Fruit fly (Drosophila melanogaster) whole organism, pupa: Measurements from ENCODE around the gene Jon99Fii.

Experiments used
- CG10348 ChIP-seq: fragments of 200-800 bp; sonication (Bioruptor generic); IDR thresholded peaks from 2 replicates; pipeline ENCODE4 v1.3.6; 2022; ENCODE audit warnings: missing biosample characterization, missing genetic modification characterization
- CG12605 ChIP-seq: fragments of 200-800 bp; sonication (Bioruptor generic); IDR thresholded peaks from 2 replicates; pipeline ENCODE4 v1.3.6; 2022; ENCODE audit warnings: missing biosample characterization, missing genetic modification characterization
- CG13204 ChIP-seq: fragments of 200-800 bp; sonication (Bioruptor generic); optimal IDR thresholded peaks from 2 replicates; lab custom pipeline; 2018; ENCODE audit warnings: missing biosample characterization, mild to moderate bottlenecking, missing genetic modification characterization, moderate library complexity
- CG14655 ChIP-seq: fragments of 200-800 bp; sonication (Bioruptor generic); optimal IDR thresholded peaks from 3 replicates; lab custom pipeline; 2017; ENCODE audit warnings: mild to moderate bottlenecking, missing biosample characterization, missing genetic modification reagents, missing genetic modification characterization
- CG15710 ChIP-seq: fragments of 200-800 bp; sonication (Bioruptor generic); optimal IDR thresholded peaks from 2 replicates; lab custom pipeline; 2018; ENCODE audit warnings: missing biosample characterization, mild to moderate bottlenecking, missing genetic modification characterization, moderate library complexity
- CG17806 ChIP-seq: fragments of 200-800 bp; sonication (Bioruptor generic); optimal IDR thresholded peaks from 2 replicates; lab custom pipeline; 2018; ENCODE audit warnings: missing biosample characterization, mild to moderate bottlenecking, missing genetic modification characterization, moderate library complexity
- CG32121 ChIP-seq: fragments of 200-800 bp; sonication (Bioruptor generic); IDR thresholded peaks from 2 replicates; pipeline ENCODE4 v1.3.6; 2022; ENCODE audit warnings: missing biosample characterization, missing genetic modification characterization
- CG34367 ChIP-seq: fragments of 200-800 bp; sonication (Bioruptor generic); optimal IDR thresholded peaks from 2 replicates; lab custom pipeline; 2018; ENCODE audit warnings: missing biosample characterization, mild to moderate bottlenecking, missing genetic modification characterization
- CG4496 ChIP-seq: fragments of 200-800 bp; sonication (Bioruptor generic); IDR thresholded peaks from 3 replicates; pipeline ENCODE4 v1.3.6; 2022; ENCODE audit warnings: missing biosample characterization, missing genetic modification characterization
- CG8159 ChIP-seq: fragments of 200-800 bp; sonication (Bioruptor generic); optimal IDR thresholded peaks from 3 replicates; lab custom pipeline; 2018; ENCODE audit warnings: missing biosample characterization, mild to moderate bottlenecking, missing genetic modification characterization, moderate library complexity
- CG8301 ChIP-seq: fragments of 200-800 bp; sonication (Bioruptor generic); optimal IDR thresholded peaks from 2 replicates; lab custom pipeline; 2018; ENCODE audit warnings: missing biosample characterization, mild to moderate bottlenecking, missing genetic modification characterization
- CG9948 ChIP-seq: fragments of 200-800 bp; sonication (Bioruptor generic); optimal IDR thresholded peaks from 2 replicates; lab custom pipeline; 2018; ENCODE audit warnings: missing biosample characterization, mild to moderate bottlenecking, missing genetic modification characterization, moderate library complexity
- D1 ChIP-seq: fragments of 200-800 bp; sonication (Bioruptor generic); optimal IDR thresholded peaks from 2 replicates; lab custom pipeline; 2018; ENCODE audit warnings: missing biosample characterization, mild to moderate bottlenecking, missing genetic modification characterization, moderate library complexity
- EcR ChIP-seq: fragments of 200-800 bp; sonication (Bioruptor generic); optimal IDR thresholded peaks from 3 replicates; lab custom pipeline; 2019; ENCODE audit warnings: missing biosample characterization, missing genetic modification characterization, mild to moderate bottlenecking, moderate library complexity, missing genetic modification reagents
- Ets98B ChIP-seq: fragments of 200-800 bp; sonication (Bioruptor generic); IDR thresholded peaks from 2 replicates; pipeline ENCODE4 v1.3.6; 2022; ENCODE audit warnings: missing biosample characterization, missing genetic modification characterization
- Pif1A ChIP-seq: fragments of 200-800 bp; sonication (Bioruptor generic); optimal IDR thresholded peaks from 3 replicates; lab custom pipeline; 2016; ENCODE audit warnings: missing biosample characterization, missing genetic modification characterization
- Pif1B ChIP-seq: fragments of 200-800 bp; sonication (Bioruptor generic); optimal IDR thresholded peaks from 3 replicates; lab custom pipeline; 2016; ENCODE audit warnings: missing biosample characterization, missing genetic modification characterization
- Snoo ChIP-seq: fragments of 200-800 bp; sonication (Bioruptor generic); optimal IDR thresholded peaks from 3 replicates; lab custom pipeline; 2017; ENCODE audit warnings: missing biosample characterization, mild to moderate bottlenecking, missing genetic modification characterization, inconsistent platforms
- fd96Ca ChIP-seq: fragments of 200-800 bp; sonication (Bioruptor generic); IDR thresholded peaks from 3 replicates; pipeline ENCODE4 v1.3.6; 2022; ENCODE audit warnings: missing biosample characterization, missing genetic modification characterization
- gl ChIP-seq: fragments of 200-800 bp; sonication (Bioruptor generic); optimal IDR thresholded peaks from 2 replicates; lab custom pipeline; 2018; ENCODE audit warnings: missing biosample characterization, mild to moderate bottlenecking, missing genetic modification characterization
- rn ChIP-seq: fragments of 200-800 bp; sonication (Bioruptor generic); IDR thresholded peaks from 2 replicates; pipeline ENCODE4 v1.3.6; 2022; ENCODE audit warnings: missing biosample characterization, missing genetic modification characterization

The Jon99Fii gene

dm6 chr3R:30488663-30489062, 935 bp upstream of the Jon99Fii start, which contains the start of gene Jon99Fi:
Gene Jon99Fi, plus strand, starts transcription at chr3R:30488963.
- TF ChIP-seq CG8301 (no peak), Ets98B (GFP tag; lab: Robert Waterston, UW) (no peak)
- TF ChIP-seq, all 21 proteins: peak for 0

- no peak for TF ChIP-seq gl (tag; lab: Kevin White, UChicago)
- no peak for TF ChIP-seq CG34367
- TF ChIP-seq Snoo (tag; lab: Kevin White, UChicago): no peak
- no peak for TF ChIP-seq D1
- TF ChIP-seq rn (GFP tag; lab: Robert Waterston, UW): no peak
- TF ChIP-seq CG8301: no peak
Measured at dm6 chr3R:30476367-30476766, 11.4 kb downstream of the Jon99Fii start, which contains the start of gene spdo. Gene spdo, plus strand, starts transcription at chr3R:30476684.

- TF ChIP-seq CG10348 (GFP tag; lab: Robert Waterston, UW): no peak
- no peak for TF ChIP-seq CG14655
- no peak for TF ChIP-seq fd96Ca (GFP tag; lab: Robert Waterston, UW)
- TF ChIP-seq CG13204 (GFP tag; lab: Kevin White, UChicago): no peak
- TF ChIP-seq Ets98B (GFP tag; lab: Robert Waterston, UW): no peak
- no peak for TF ChIP-seq gl (tag; lab: Kevin White, UChicago)
Measured at dm6 chr3R:30475910-30476309, 11.8 kb downstream of the Jon99Fii start.

- TF ChIP-seq Snoo (tag; lab: Kevin White, UChicago): no peak
- TF ChIP-seq Pif1A (GFP tag; lab: Kevin White, UChicago): no peak
- no peak for TF ChIP-seq rn (GFP tag; lab: Robert Waterston, UW)
- TF ChIP-seq fd96Ca (GFP tag; lab: Robert Waterston, UW): no peak
- no peak for TF ChIP-seq CG15710 (tag; lab: Kevin White, UChicago)
- TF ChIP-seq EcR (GFP tag; lab: Kevin White, UChicago): no peak
- TF ChIP-seq Ets98B (GFP tag; lab: Robert Waterston, UW): no peak
- no peak for TF ChIP-seq CG10348 (GFP tag; lab: Robert Waterston, UW)
- TF ChIP-seq Pif1B: no peak
- TF ChIP-seq CG34367: no peak
- TF ChIP-seq CG17806: no peak
- no peak for TF ChIP-seq CG14655
- no peak for TF ChIP-seq CG13204 (GFP tag; lab: Kevin White, UChicago)
- no peak for TF ChIP-seq CG12605 (GFP tag; lab: Robert Waterston, UW)
- TF ChIP-seq D1: no peak
- TF ChIP-seq gl (tag; lab: Kevin White, UChicago): no peak
Measured at dm6 chr3R:30474667-30475213, 13.0 kb downstream of the Jon99Fii start.

dm6 chr3R:30472331-30472730, 15.4 kb downstream of the Jon99Fii start:
- TF ChIP-seq EcR (GFP tag; lab: Kevin White, UChicago) (peak; percentile 59), D1 (no peak)

dm6 chr3R:30470690-30471089, 17.0 kb downstream of the Jon99Fii start:
- TF ChIP-seq Pif1B: no peak
- no peak for TF ChIP-seq CG17806
- no peak for TF ChIP-seq D1
- no peak for TF ChIP-seq CG32121 (GFP tag; lab: Robert Waterston, UW)
- TF ChIP-seq CG13204 (GFP tag; lab: Kevin White, UChicago): no peak
- no peak for TF ChIP-seq CG10348 (GFP tag; lab: Robert Waterston, UW)
- TF ChIP-seq CG8159 (tag; lab: Kevin White, UChicago): no peak
- no peak for TF ChIP-seq CG9948 (tag; lab: Kevin White, UChicago)
- TF ChIP-seq CG4496: no peak
- no peak for TF ChIP-seq Ets98B (GFP tag; lab: Robert Waterston, UW)
- no peak for TF ChIP-seq CG14655
- TF ChIP-seq Snoo (tag; lab: Kevin White, UChicago): no peak
- no peak for TF ChIP-seq EcR (GFP tag; lab: Kevin White, UChicago)
- no peak for TF ChIP-seq rn (GFP tag; lab: Robert Waterston, UW)
- no peak for TF ChIP-seq CG12605 (GFP tag; lab: Robert Waterston, UW)
- no peak for TF ChIP-seq Pif1A (GFP tag; lab: Kevin White, UChicago)
- no peak for TF ChIP-seq gl (tag; lab: Kevin White, UChicago)

- TF ChIP-seq Pif1A (GFP tag; lab: Kevin White, UChicago): no peak
- TF ChIP-seq CG10348 (GFP tag; lab: Robert Waterston, UW): no peak
- no peak for TF ChIP-seq rn (GFP tag; lab: Robert Waterston, UW)
- no peak for TF ChIP-seq D1
- no peak for TF ChIP-seq gl (tag; lab: Kevin White, UChicago)
- TF ChIP-seq CG15710 (tag; lab: Kevin White, UChicago): no peak
- TF ChIP-seq CG4496: no peak
- TF ChIP-seq CG17806: no peak
- TF ChIP-seq CG32121 (GFP tag; lab: Robert Waterston, UW): no peak
- no peak for TF ChIP-seq CG9948 (tag; lab: Kevin White, UChicago)
- no peak for TF ChIP-seq CG14655
- no peak for TF ChIP-seq Pif1B
- TF ChIP-seq Ets98B (GFP tag; lab: Robert Waterston, UW): no peak
- no peak for TF ChIP-seq CG8301
- TF ChIP-seq CG8159 (tag; lab: Kevin White, UChicago): no peak
- TF ChIP-seq CG34367: no peak
- TF ChIP-seq CG12605 (GFP tag; lab: Robert Waterston, UW): no peak
- no peak for TF ChIP-seq CG13204 (GFP tag; lab: Kevin White, UChicago)
Measured at dm6 chr3R:30467062-30467461, 20.7 kb downstream of the Jon99Fii start.
